Fruit fly (Drosophila melanogaster): ENCODE results near the gene CG2258.

Gene CG2258

DNA sequence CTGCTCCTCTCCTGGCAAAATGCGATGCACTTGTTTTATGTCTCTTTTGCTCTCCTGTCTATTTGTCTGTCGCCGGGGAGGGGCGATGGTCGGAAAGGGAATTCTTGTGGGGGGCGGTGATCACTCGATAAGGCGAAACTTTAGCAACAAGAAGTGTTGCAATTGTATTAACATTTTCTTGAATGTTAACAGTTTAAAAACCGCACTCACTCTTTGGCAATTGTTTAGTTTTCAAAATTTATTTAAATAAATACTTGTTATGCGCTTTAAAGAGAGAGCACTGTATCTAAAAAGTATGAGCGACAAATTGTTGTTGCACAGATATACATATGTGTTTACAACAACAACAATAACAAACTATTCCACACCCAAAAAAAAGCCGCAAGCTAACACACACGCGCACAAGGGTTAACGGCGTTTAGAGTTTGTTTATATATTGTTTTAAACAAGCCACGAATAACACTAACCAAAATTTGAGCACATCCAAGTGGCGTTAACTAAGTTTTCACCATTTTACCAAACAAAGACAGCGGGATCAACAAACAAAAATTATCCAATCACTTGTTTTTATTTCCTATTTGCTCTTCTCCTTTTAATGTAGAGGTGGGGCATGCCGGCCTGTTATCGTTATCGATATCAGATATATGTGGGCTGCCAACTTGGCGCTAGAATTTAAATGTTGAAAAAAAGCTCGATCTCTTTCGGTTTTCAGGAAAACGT lies at the start of gene CG2258 (continued):
- TF ChIP-seq CG3065 (GFP tag; optimal IDR thresholded peaks at IDR 0.05) (peak; percentile 37), ATbp (GFP tag; optimal IDR thresholded peaks at IDR 0.05) (peak; percentile 92), Doc3 (GFP tag; IDR thresholded peaks at IDR 0.05; ENCODE audit: partially characterized antibody) (peak; percentile 37; the same call in 1 of the 3 replicates), Six4 (GFP tag; optimal IDR thresholded peaks at IDR 0.05) (peak; percentile 73), sd (tag; optimal IDR thresholded peaks at IDR 0.05) (peak; percentile 59), CoRest (tag; optimal IDR thresholded peaks at IDR 0.05) (peak; percentile 87), CG7839 (tag; optimal IDR thresholded peaks at IDR 0.05) (peak; percentile 92), CG9876 (GFP tag; optimal IDR thresholded peaks at IDR 0.05) (peak; percentile 38), Rfx (GFP tag; IDR thresholded peaks at IDR 0.05) (peak; percentile 88), CG2712 (tag; optimal IDR thresholded peaks at IDR 0.05) (peak; percentile 88), gcm2 (GFP tag; optimal IDR thresholded peaks at IDR 0.05) (no peak), HLHmδ (GFP tag; optimal IDR thresholded peaks at IDR 0.05) (no peak), ac (GFP tag; optimal IDR thresholded peaks at IDR 0.05) (no peak), nau (GFP tag; optimal IDR thresholded peaks at IDR 0.05) (peak; percentile 79), tna (GFP tag; IDR thresholded peaks at IDR 0.05; ENCODE audit: partially characterized antibody) (0 out of 2 replicates have a peak, but pooled peaks have one; percentile 16), toy (GFP tag; IDR thresholded peaks at IDR 0.05) (peak; percentile 73), CG11695 (GFP tag; IDR thresholded peaks at IDR 0.05) (peak; percentile 80), CG1832 (GFP tag; optimal IDR thresholded peaks at IDR 0.05) (no peak), CG9727 (GFP tag; optimal IDR thresholded peaks at IDR 0.05) (peak; percentile 67), CG17328 (GFP tag; IDR thresholded peaks at IDR 0.05) (peak; percentile 86), Doc2 (GFP tag; IDR thresholded peaks at IDR 0.05) (no peak), pros (GFP tag; optimal IDR thresholded peaks at IDR 0.05) (no peak), grn (GFP tag; optimal IDR thresholded peaks at IDR 0.05) (no peak), Hr39 (optimal IDR thresholded peaks at IDR 0.05) (no peak), CG14860 (GFP tag; IDR thresholded peaks at IDR 0.05; ENCODE audit: partially characterized antibody) (no peak), CG6813 (GFP tag; optimal IDR thresholded peaks at IDR 0.05) (peak; percentile 83), Lim3 (GFP tag; IDR thresholded peaks at IDR 0.05) (peak; percentile 43; the same call in 1 of the 2 replicates), CG1233 (GFP tag; optimal IDR thresholded peaks at IDR 0.05) (peak; percentile 82), CG2116 (GFP tag; optimal IDR thresholded peaks at IDR 0.05) (peak; percentile 28), CG16863 (GFP tag; optimal IDR thresholded peaks at IDR 0.05) (peak; percentile 73), Ssrp (tag; optimal IDR thresholded peaks at IDR 0.05) (peak; percentile 20), cato (GFP tag; optimal IDR thresholded peaks at IDR 0.05; ENCODE audit: borderline replicate concordance) (peak; percentile 62), CG2678 (tag; optimal IDR thresholded peaks at IDR 0.05) (peak; percentile 85), CG17802 (tag; optimal IDR thresholded peaks at IDR 0.05) (peak; percentile 67), Max (GFP tag; optimal IDR thresholded peaks at IDR 0.05) (peak; percentile 43), D (optimal IDR thresholded peaks at IDR 0.05) (no peak), D (GFP tag; optimal IDR thresholded peaks at IDR 0.05) (peak; percentile 86), CG31388 (GFP tag; optimal IDR thresholded peaks at IDR 0.05) (peak; percentile 68), CG4820 (GFP tag; optimal IDR thresholded peaks at IDR 0.05) (peak; percentile 82), CG13894 (tag; optimal IDR thresholded peaks at IDR 0.05) (peak; percentile 65), CG4707 (GFP tag; optimal IDR thresholded peaks at IDR 0.05) (peak; percentile 43), Hr78 (GFP tag; optimal IDR thresholded peaks at IDR 0.05) (peak in 1 of 2 experiments; percentile 63), Dek (tag; optimal IDR thresholded peaks at IDR 0.05) (peak; percentile 77), usp (GFP tag; optimal IDR thresholded peaks at IDR 0.05) (no peak), Ets97D (GFP tag; optimal IDR thresholded peaks at IDR 0.05) (peak; percentile 47), CG11696 (GFP tag; IDR thresholded peaks at IDR 0.05) (peak; percentile 70), esg (GFP tag; conservative IDR thresholded peaks at IDR 0.05) (peak; percentile 78), CG12391 (tag; optimal IDR thresholded peaks at IDR 0.05) (peak; percentile 83), gsb-n (tag; optimal IDR thresholded peaks at IDR 0.05) (peak; percentile 76)

Measured in whole organism, embryonic.